Worm (Caenorhabditis elegans) whole organism, late embryonic: ENCODE measurements around the gene aat-2.

ENCODE experiments used
- C08G9.2 ChIP-seq: sonication (generic microtip); optimal IDR thresholded peaks from 2 replicates; lab custom pipeline; 2016; ENCODE audit warnings: mild to moderate bottlenecking, missing genetic modification characterization, moderate library complexity, missing compliant biosample characterization
- K02D7.2 ChIP-seq: sonication (generic microtip); optimal IDR thresholded peaks from 2 replicates; lab custom pipeline; 2017; ENCODE audit warnings: mild to moderate bottlenecking, missing genetic modification characterization, missing compliant biosample characterization
- K09A11.1 ChIP-seq: sonication (generic microtip); optimal IDR thresholded peaks from 2 replicates; lab custom pipeline; 2017; ENCODE audit warnings: antibody characterized with exemption, mild to moderate bottlenecking, missing genetic modification characterization, missing compliant biosample characterization; ENCODE audit not compliant: insufficient read depth
- T23F11.4 ChIP-seq: fragments of 200-800 bp; sonication (Bioruptor generic); optimal IDR thresholded peaks from 2 replicates; lab custom pipeline; 2018; ENCODE audit warnings: mild to moderate bottlenecking, missing genetic modification characterization, missing compliant biosample characterization
- Y22D7AL.16 ChIP-seq: sonication (generic microtip); optimal IDR thresholded peaks from 2 replicates; lab custom pipeline; 2016; ENCODE audit warnings: missing genetic modification characterization, missing compliant biosample characterization
- ahr-1 ChIP-seq: sonication (generic microtip); optimal IDR thresholded peaks from 2 replicates; lab custom pipeline; 2016; ENCODE audit warnings: missing genetic modification characterization, missing compliant biosample characterization
- ama-1 ChIP-seq: fragments of 150-350 bp; optimal IDR thresholded peaks from 2 replicates; lab custom pipeline; 2014
- ceh-14 ChIP-seq: sonication (generic microtip); optimal IDR thresholded peaks from 2 replicates; lab custom pipeline; 2016; ENCODE audit warnings: missing genotype, missing genetic modification characterization, missing compliant biosample characterization
- ceh-18 ChIP-seq: sonication (generic microtip); optimal IDR thresholded peaks from 2 replicates; lab custom pipeline; 2016; ENCODE audit warnings: missing genetic modification characterization, missing compliant biosample characterization
- ceh-22 ChIP-seq: sonication (generic microtip); optimal IDR thresholded peaks from 2 replicates; lab custom pipeline; 2017; ENCODE audit warnings: missing biosample characterization, missing genetic modification characterization
- ceh-31 ChIP-seq: sonication (generic microtip); optimal IDR thresholded peaks from 2 replicates; lab custom pipeline; 2016; ENCODE audit warnings: missing genetic modification characterization, missing compliant biosample characterization
- ceh-45 ChIP-seq: fragments of 200-800 bp; sonication (Bioruptor generic); IDR thresholded peaks from 2 replicates; pipeline ENCODE4 v1.3.6; 2022; ENCODE audit warnings: missing genetic modification reagents, missing genetic modification characterization, missing compliant biosample characterization
- ceh-6 ChIP-seq: fragments of 200-800 bp; sonication (Bioruptor generic); optimal IDR thresholded peaks from 2 replicates; lab custom pipeline; 2018; ENCODE audit warnings: mild to moderate bottlenecking, missing genetic modification characterization, missing compliant biosample characterization
- ceh-9 ChIP-seq: sonication (generic microtip); optimal IDR thresholded peaks from 2 replicates; lab custom pipeline; 2016; ENCODE audit warnings: mild to moderate bottlenecking, missing genetic modification characterization, inconsistent platforms, missing compliant biosample characterization
- dmd-4 ChIP-seq: sonication (generic microtip); optimal IDR thresholded peaks from 2 replicates; lab custom pipeline; 2016; ENCODE audit warnings: borderline replicate concordance, missing genetic modification characterization, missing compliant biosample characterization
- elt-2 ChIP-seq: sonication (generic microtip); optimal IDR thresholded peaks from 2 replicates; lab custom pipeline; 2016; ENCODE audit warnings: missing genetic modification reagents, missing genetic modification characterization, missing compliant biosample characterization
- elt-4 ChIP-seq: sonication (generic microtip); optimal IDR thresholded peaks from 2 replicates; lab custom pipeline; 2016; ENCODE audit warnings: missing genetic modification characterization, missing compliant biosample characterization
- eyg-1 ChIP-seq: sonication (generic microtip); optimal IDR thresholded peaks from 2 replicates; lab custom pipeline; 2016; ENCODE audit warnings: missing genotype, missing genetic modification characterization, missing compliant biosample characterization
- fax-1 ChIP-seq: sonication (generic microtip); optimal IDR thresholded peaks from 2 replicates; lab custom pipeline; 2016; ENCODE audit warnings: missing genotype, missing genetic modification characterization, missing compliant biosample characterization
- hlh-13 ChIP-seq: fragments of 200-800 bp; sonication (Bioruptor generic); optimal IDR thresholded peaks from 2 replicates; lab custom pipeline; 2018; ENCODE audit warnings: mild to moderate bottlenecking, missing genetic modification characterization, missing compliant biosample characterization
- hlh-30 ChIP-seq: sonication (generic microtip); optimal IDR thresholded peaks from 2 replicates; lab custom pipeline; 2017; ENCODE audit warnings: antibody characterized with exemption, missing genetic modification characterization, missing compliant biosample characterization; ENCODE audit not compliant: insufficient read depth
- hlh-6 ChIP-seq: sonication (generic microtip); optimal IDR thresholded peaks from 2 replicates; lab custom pipeline; 2016; ENCODE audit warnings: missing genotype, missing genetic modification characterization, missing compliant biosample characterization
- madf-2 ChIP-seq: sonication (generic microtip); optimal IDR thresholded peaks from 2 replicates; lab custom pipeline; 2017; ENCODE audit warnings: missing genetic modification characterization, missing compliant biosample characterization
- mec-3 ChIP-seq: sonication (generic microtip); optimal IDR thresholded peaks from 2 replicates; lab custom pipeline; 2016; ENCODE audit warnings: borderline replicate concordance, missing genetic modification characterization, missing compliant biosample characterization
- npax-4 ChIP-seq: sonication (generic microtip); optimal IDR thresholded peaks from 2 replicates; lab custom pipeline; 2016; ENCODE audit warnings: missing genetic modification characterization, missing compliant biosample characterization
- pax-1 ChIP-seq: fragments of 150-350 bp; optimal IDR thresholded peaks from 2 replicates; lab custom pipeline; 2014; ENCODE audit warnings: missing biosample characterization, missing genetic modification characterization
- pha-2 ChIP-seq: sonication (generic microtip); optimal IDR thresholded peaks from 2 replicates; lab custom pipeline; 2017; ENCODE audit warnings: mild to moderate bottlenecking, missing genetic modification characterization, missing compliant biosample characterization
- pros-1 ChIP-seq: fragments of 150-350 bp; optimal IDR thresholded peaks from 2 replicates; lab custom pipeline; 2014; ENCODE audit warnings: missing biosample characterization, missing genetic modification reagents, missing genetic modification characterization
- tbx-2 ChIP-seq: sonication (generic microtip); optimal IDR thresholded peaks from 2 replicates; lab custom pipeline; 2016; ENCODE audit warnings: missing genetic modification characterization, missing compliant biosample characterization
- tbx-7 ChIP-seq: sonication (generic microtip); optimal IDR thresholded peaks from 2 replicates; lab custom pipeline; 2016; ENCODE audit warnings: missing genotype, missing genetic modification characterization, missing compliant biosample characterization
- unc-3 ChIP-seq, 2 experiments: fragments of 200-800 bp in 1 of 2; sonication (Bioruptor generic) in 1 of 2; sonication (generic microtip) in 1 of 2; conservative IDR thresholded peaks in 1 of 2; optimal IDR thresholded peaks in 1 of 2; 2 replicates each; pipeline versions ENCODE4 v1.3.6 to Lab custom; 2016 to 2022; ENCODE audit warnings: missing compliant biosample characterization in 2 of 2, missing genetic modification characterization in 2 of 2, missing genetic modification reagents in 1 of 2
- zip-5 ChIP-seq: sonication (generic microtip); optimal IDR thresholded peaks from 2 replicates; lab custom pipeline; 2016; ENCODE audit warnings: missing genetic modification characterization, missing compliant biosample characterization
- ztf-16 ChIP-seq: sonication (generic microtip); optimal IDR thresholded peaks from 2 replicates; lab custom pipeline; 2017; ENCODE audit warnings: missing genetic modification characterization, missing compliant biosample characterization

Gene aat-2

DNA sequence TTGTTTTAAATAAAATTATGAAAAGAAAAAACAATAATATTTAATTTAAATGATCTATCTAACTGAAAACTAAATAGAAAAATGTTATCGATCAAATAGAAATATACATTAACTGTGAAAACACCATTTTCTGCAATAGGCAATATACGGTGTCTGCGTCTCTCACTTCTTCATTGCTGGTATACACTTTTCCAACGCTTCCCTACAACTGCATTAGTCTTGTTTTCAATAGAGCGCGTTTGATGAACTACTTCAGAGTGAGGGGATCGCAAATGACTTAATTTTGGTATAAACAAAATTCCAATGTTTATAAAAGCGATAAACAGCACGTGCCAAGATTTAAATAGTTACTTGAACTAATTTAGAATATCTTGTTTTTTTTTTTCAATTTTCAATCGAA is 33.7 kb downstream of the aat-2 start (continued):
- TF ChIP-seq K02D7.2 (no peak), ceh-18 (tag; lab: Kevin White, UChicago) (peak; percentile 17), tbx-2 (peak; percentile 22), T23F11.4 (GFP tag; lab: Kevin White, UChicago) (no peak), ztf-16 (tag; lab: Kevin White, UChicago) (no peak), fax-1 (tag; lab: Kevin White, UChicago) (no peak), ceh-9 (tag; lab: Kevin White, UChicago) (no peak), madf-2 (tag; lab: Kevin White, UChicago) (no peak), pax-1 (tag; lab: Kevin White, UChicago) (no peak), pha-2 (tag; lab: Kevin White, UChicago) (no peak), K09A11.1 (tag; lab: Kevin White, UChicago) (no peak), hlh-30 (tag; lab: Kevin White, UChicago) (no peak), ceh-6 (no peak), ceh-22 (no peak)

DNA sequence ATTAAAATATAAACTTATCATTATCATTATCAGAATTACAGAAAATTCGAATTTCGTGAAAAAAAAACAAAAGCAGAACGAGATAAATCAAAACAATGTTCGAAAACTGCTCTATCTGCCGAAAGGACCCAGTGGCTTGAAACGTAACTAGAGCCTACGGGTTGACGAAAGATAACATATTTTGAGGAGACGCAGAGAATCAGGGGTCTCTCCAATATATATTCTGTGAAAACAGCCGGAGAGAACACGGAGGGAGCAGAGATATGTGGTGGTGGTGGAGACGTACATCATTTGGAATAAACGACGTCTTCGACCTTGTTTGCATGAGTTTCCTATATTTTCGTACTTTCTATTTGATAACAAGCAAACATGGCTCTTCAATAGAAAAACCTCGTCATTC is 37.3 kb downstream of the aat-2 start:
- TF ChIP-seq ceh-45 (GFP tag; lab: Robert Waterston, UW), result no peak
- no peak for TF ChIP-seq mec-3 (tag; lab: Kevin White, UChicago)
- no peak for TF ChIP-seq ceh-18 (tag; lab: Kevin White, UChicago)
- no peak for TF ChIP-seq unc-3 (GFP tag; conservative IDR thresholded peaks at IDR 0.05; lab: Robert Waterston, UW)
- TF ChIP-seq unc-3 (tag; optimal IDR thresholded peaks at IDR 0.05; lab: Kevin White, UChicago), result no peak

DNA sequence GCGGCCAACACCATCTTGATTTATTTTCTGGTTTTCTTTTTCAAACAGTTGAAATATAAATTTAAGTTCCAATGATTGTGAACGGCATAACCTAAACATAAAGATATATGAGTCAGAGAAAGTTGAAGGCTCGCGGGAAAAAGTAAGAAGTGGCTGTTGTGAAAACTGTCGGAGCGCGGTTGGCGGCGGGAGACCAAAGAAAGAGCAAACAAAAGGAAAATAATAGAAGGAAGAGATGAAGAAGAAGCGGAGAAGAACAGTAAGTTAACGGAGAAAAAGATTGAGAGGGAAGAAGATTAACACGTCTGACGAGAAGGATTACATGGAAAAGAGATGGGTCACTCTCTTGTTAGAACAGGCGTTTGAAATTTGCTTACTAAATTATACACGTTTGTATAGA is 38.8 kb downstream of the aat-2 start, which contains the start of gene inx-10:
Gene inx-10, minus strand, starts transcription at position 101 of the 400 bp plus-strand sequence.
- TF ChIP-seq ceh-31 (no peak), npax-4 (tag; lab: Kevin White, UChicago) (no peak), ahr-1 (tag; lab: Kevin White, UChicago) (no peak), pros-1 (no peak), dmd-4 (no peak), ceh-18 (tag; lab: Kevin White, UChicago) (no peak), mec-3 (tag; lab: Kevin White, UChicago) (no peak), ceh-14 (tag; lab: Kevin White, UChicago) (no peak)

DNA sequence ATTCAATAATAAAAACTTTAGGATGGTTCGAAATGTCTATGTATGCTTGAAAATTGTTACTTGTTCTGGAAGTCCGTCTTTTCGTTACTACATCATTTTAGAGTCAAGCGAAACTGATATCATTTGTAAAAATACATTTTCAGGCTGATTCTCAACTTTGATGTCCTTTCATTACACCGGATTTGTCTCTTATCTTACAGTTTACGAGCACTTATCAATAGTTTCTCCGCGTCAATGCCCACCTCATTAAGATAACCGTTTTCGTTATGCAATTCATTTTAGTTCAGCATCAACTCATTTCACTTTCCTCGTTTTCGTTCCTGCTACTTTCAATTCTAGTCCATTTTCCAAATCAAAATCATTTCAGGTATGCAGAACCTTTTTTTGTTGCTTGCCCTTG is 43.5 kb downstream of the aat-2 start, which contains the start of gene asp-2:
Gene asp-2, plus strand, starts transcription at position 368 of the 400 bp plus-strand sequence.
- no peak for TF ChIP-seq hlh-13
- peak; percentile 69 for TF ChIP-seq elt-2 (tag; lab: Kevin White, UChicago)
- TF ChIP-seq C08G9.2 (tag; lab: Kevin White, UChicago), result no peak
- no peak for TF ChIP-seq tbx-7
- TF ChIP-seq K02D7.2, result no peak
- no peak for TF ChIP-seq ztf-16 (tag; lab: Kevin White, UChicago)
- no peak for TF ChIP-seq zip-5 (tag; lab: Kevin White, UChicago)
- TF ChIP-seq, all 69 proteins: peak for 1

DNA sequence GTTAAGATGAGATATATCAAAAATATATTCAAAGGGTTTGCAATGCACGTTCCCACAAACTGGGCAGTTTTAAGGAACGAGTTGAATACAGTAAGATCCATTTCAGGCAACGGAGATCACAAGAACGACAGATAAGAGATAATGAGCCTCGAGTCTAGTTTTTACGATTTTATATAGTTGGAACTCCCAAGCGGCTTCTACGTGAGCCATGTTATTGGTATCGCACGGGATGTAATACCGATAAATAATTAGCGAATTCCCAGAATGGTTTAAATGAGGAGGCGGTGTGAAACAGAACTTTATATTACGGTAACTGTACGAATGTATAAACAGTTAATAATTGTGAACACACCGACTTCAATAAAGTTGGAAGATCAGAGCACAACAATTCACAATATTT is 47.3 kb downstream of the aat-2 start, which contains the start of gene str-177:
Gene str-177, minus strand, starts transcription at position 101 of the 400 bp plus-strand sequence.
- TF ChIP-seq elt-2 (tag; lab: Kevin White, UChicago) (no peak), ama-1 (lab: Kevin White, UChicago) (no peak), K02D7.2 (no peak), Y22D7AL.16 (tag; lab: Kevin White, UChicago) (no peak), eyg-1 (tag; lab: Kevin White, UChicago) (no peak), ceh-45 (GFP tag; lab: Robert Waterston, UW) (no peak), ceh-6 (no peak), hlh-6 (tag; lab: Kevin White, UChicago) (no peak), ztf-16 (tag; lab: Kevin White, UChicago) (no peak), elt-4 (no peak), npax-4 (tag; lab: Kevin White, UChicago) (no peak)
- TF ChIP-seq, all 69 proteins: peak for 0
